Worm (Caenorhabditis elegans) whole organism, late embryonic: Measurements from ENCODE around the gene thoc-2.

Experiments
- T23F11.4 ChIP-seq: fragments of 200-800 bp; sonication (Bioruptor generic); optimal IDR thresholded peaks from 2 replicates; lab custom pipeline; 2018; ENCODE audit warnings: mild to moderate bottlenecking, missing genetic modification characterization, missing compliant biosample characterization
- ama-1 ChIP-seq: fragments of 150-350 bp; optimal IDR thresholded peaks from 2 replicates; lab custom pipeline; 2014
- nhr-11 ChIP-seq: fragments of 150-350 bp; optimal IDR thresholded peaks from 2 replicates; lab custom pipeline; 2014; ENCODE audit warnings: missing biosample characterization, missing genetic modification characterization
- pat-9 ChIP-seq: fragments of 200-800 bp; sonication (Bioruptor generic); optimal IDR thresholded peaks from 2 replicates; lab custom pipeline; 2018; ENCODE audit warnings: mild to moderate bottlenecking, missing genetic modification characterization, moderate library complexity, missing compliant biosample characterization
- pqm-1 ChIP-seq: sonication (generic microtip); optimal IDR thresholded peaks from 2 replicates; lab custom pipeline; 2016; ENCODE audit warnings: missing genetic modification characterization, missing compliant biosample characterization
- ztf-16 ChIP-seq: sonication (generic microtip); optimal IDR thresholded peaks from 2 replicates; lab custom pipeline; 2017; ENCODE audit warnings: missing genetic modification characterization, missing compliant biosample characterization

- TF ChIP-seq ztf-16 (tag; lab: Kevin White, UChicago) (no peak), ama-1 (no peak), nhr-11 (tag; lab: Kevin White, UChicago) (no peak), pqm-1 (no peak), T23F11.4 (no peak), pat-9 (no peak)
These were observed 44.1 kb downstream of the thoc-2 start, which contains the start of gene C05D11.5 for ce11 chrIII:6411914-6412313.
